Worm (Caenorhabditis elegans): ENCODE data around the gene Y43F8A.2.

Y43F8A.2 gene

ce11 chrV:19402855-19403254 lies 31.5 kb downstream of the Y43F8A.2 start, which contains the start of gene C25F9.12:
Gene C25F9.12 (minus strand): TSS chrV:19402955.
- TF ChIP-seq mbf-1 (tag; optimal IDR thresholded peaks at IDR 0.05): no peak
- TF ChIP-seq lin-11 (tag; optimal IDR thresholded peaks at IDR 0.05): no peak

ce11 chrV:19403619-19404018 lies 32.3 kb downstream of the Y43F8A.2 start:
- TF ChIP-seq mab-5 (tag; optimal IDR thresholded peaks at IDR 0.05): no peak
- no peak for TF ChIP-seq nhr-129 (tag; optimal IDR thresholded peaks at IDR 0.05)
- TF ChIP-seq unc-55 (GFP tag; optimal IDR thresholded peaks at IDR 0.05): no peak
- no peak for TF ChIP-seq R02D3.7 (tag; optimal IDR thresholded peaks at IDR 0.05)
- no peak for TF ChIP-seq F13H6.1 (tag; optimal IDR thresholded peaks at IDR 0.05)
- TF ChIP-seq alr-1 (tag; optimal IDR thresholded peaks at IDR 0.05): no peak
- no peak for TF ChIP-seq ceh-16 (tag; optimal IDR thresholded peaks at IDR 0.05)
- no peak for TF ChIP-seq nhr-23 (tag; optimal IDR thresholded peaks at IDR 0.05)
- TF ChIP-seq lsy-2 (tag; optimal IDR thresholded peaks at IDR 0.05): no peak
- no peak for TF ChIP-seq gmeb-1 (tag; optimal IDR thresholded peaks at IDR 0.05)
- TF ChIP-seq elt-1 (tag; optimal IDR thresholded peaks at IDR 0.05): no peak
- no peak for TF ChIP-seq unc-39 (tag; optimal IDR thresholded peaks at IDR 0.05)
- TF ChIP-seq ztf-11 (tag; optimal IDR thresholded peaks at IDR 0.05): no peak
- TF ChIP-seq nhr-237 (tag; optimal IDR thresholded peaks at IDR 0.05): no peak
- TF ChIP-seq unc-62 (GFP tag; optimal IDR thresholded peaks at IDR 0.05): no peak
- TF ChIP-seq lin-13 (GFP tag; optimal IDR thresholded peaks at IDR 0.05): no peak
- TF ChIP-seq lin-39 (tag; optimal IDR thresholded peaks at IDR 0.05): no peak
- TF ChIP-seq dmd-4 (tag; optimal IDR thresholded peaks at IDR 0.05): no peak
- no peak for TF ChIP-seq elt-3 (tag; optimal IDR thresholded peaks at IDR 0.05)
- TF ChIP-seq mbf-1 (tag; optimal IDR thresholded peaks at IDR 0.05): no peak

- TF ChIP-seq gmeb-1 (tag; optimal IDR thresholded peaks at IDR 0.05) (peak; percentile 42), C34F6.9 (tag; optimal IDR thresholded peaks at IDR 0.05) (no peak), fos-1 (tag; optimal IDR thresholded peaks at IDR 0.05) (peak; percentile 63)
Measured at ce11 chrV:19405276-19405815, 34.0 kb downstream of the Y43F8A.2 start, which contains the start of the genes C25F9.6 and C25F9.10. Gene C25F9.6 (minus strand): TSS chrV:19405326. Gene C25F9.10 (plus strand): TSS chrV:19405729.

DNA sequence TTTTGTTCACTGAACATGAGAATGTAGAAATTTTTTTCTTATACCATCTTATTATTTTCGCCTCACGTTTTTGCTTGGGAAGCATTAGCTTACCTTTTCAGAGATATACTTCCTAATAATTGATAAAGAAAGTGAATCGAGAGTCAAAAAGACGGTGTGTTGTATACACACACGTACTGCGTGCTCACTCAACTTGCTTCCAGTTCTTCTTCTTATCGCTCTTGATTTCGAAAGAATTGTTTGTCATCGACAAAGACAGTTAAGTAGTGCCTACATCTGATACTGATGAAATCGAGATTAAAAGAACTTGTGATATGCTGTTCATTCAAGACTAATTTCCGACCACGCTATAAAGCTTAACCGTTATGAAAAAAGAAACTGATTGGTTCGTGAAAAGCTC lies 39.3 kb downstream of the Y43F8A.2 start, which contains the start of gene C25F9.5:
Gene C25F9.5 (minus strand): TSS at position 195 of the 400 bp plus-strand sequence.
- TF ChIP-seq ZK546.5 (tag; optimal IDR thresholded peaks at IDR 0.05): no peak
- TF ChIP-seq fos-1 (tag; optimal IDR thresholded peaks at IDR 0.05): peak; percentile 83

DNA sequence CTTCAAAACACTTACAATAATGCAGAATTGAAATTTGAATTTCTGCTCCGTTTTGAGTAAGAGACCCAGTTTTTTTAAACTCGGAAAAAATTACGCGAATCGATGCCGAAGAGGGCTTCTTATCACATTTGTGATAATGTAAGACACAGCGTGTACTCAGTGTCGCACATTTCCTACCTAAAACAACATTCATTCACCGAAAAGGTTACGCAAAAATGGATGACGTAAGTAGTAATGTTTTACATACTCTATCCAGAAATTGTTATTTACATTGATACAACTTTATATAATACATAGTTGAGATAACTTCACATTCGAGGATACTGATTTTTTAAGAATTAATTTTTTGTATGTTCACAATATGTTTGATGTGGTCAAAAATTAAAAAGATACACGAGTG lies 45.1 kb downstream of the Y43F8A.2 start, which contains the start of the genes C25F9.4 and C25F9.9:
Gene C25F9.4 (minus strand): TSS at position 101 of the 400 bp plus-strand sequence.
Gene C25F9.9 (plus strand): TSS at position 137 of the 400 bp plus-strand sequence.
- TF ChIP-seq sem-4 (tag; optimal IDR thresholded peaks at IDR 0.05) (no peak), nhr-11 (tag; optimal IDR thresholded peaks at IDR 0.05) (no peak), nhr-12 (tag; optimal IDR thresholded peaks at IDR 0.05) (no peak), aly-2 (tag; optimal IDR thresholded peaks at IDR 0.05) (no peak), fos-1 (tag; optimal IDR thresholded peaks at IDR 0.05) (peak; percentile 59)

DNA sequence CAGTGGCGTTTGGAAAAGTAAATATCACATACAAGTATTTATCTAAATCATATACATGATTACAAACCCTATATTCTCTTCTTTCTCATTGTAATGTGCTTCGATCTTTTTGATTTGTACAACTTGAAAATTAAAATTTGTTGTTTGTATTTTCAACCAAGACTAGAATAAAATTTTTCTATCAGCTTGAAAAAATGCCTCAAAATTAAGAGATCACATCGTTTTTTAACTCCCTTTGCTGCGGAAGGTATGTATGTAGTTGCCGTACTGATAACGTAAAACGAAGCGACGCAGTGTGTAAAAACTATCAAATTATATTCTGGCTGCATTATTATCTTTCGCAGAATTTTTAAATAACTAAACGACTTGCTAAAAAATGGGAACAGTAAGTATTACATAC lies 46.5 kb downstream of the Y43F8A.2 start, which contains the start of gene C25F9.15:
Gene C25F9.15 (plus strand): TSS at position 301 of the 400 bp plus-strand sequence.
- TF ChIP-seq blmp-1 (tag; optimal IDR thresholded peaks at IDR 0.05; ENCODE audit: insufficient read depth) (no peak), gmeb-1 (tag; optimal IDR thresholded peaks at IDR 0.05) (no peak), zag-1 (tag; optimal IDR thresholded peaks at IDR 0.05) (no peak), fos-1 (tag; optimal IDR thresholded peaks at IDR 0.05) (peak; percentile 40), ZK546.5 (tag; optimal IDR thresholded peaks at IDR 0.05) (no peak), lin-13 (GFP tag; optimal IDR thresholded peaks at IDR 0.05) (no peak), elt-1 (tag; optimal IDR thresholded peaks at IDR 0.05) (no peak)

DNA sequence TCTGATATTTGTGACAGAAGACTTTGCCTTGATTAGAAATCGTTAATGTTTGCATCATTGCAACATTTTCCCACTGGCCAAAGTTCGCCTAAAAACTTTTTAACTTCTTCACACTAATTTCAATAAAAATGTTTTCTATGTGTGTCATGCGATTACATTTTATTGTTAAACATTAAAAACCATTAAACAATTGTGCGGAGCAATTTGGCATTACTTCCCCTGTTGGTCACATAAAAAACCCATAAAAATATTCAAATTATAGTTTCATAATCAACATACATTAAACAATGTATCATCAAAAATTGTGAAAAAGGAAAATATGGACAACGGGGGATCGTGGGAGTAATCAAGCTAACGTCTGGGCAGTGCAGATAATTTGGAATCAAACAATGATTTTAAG lies 47.9 kb downstream of the Y43F8A.2 start:
- peak; percentile 1 for TF ChIP-seq fos-1 (tag; optimal IDR thresholded peaks at IDR 0.05)

Measured in whole organism, L2 larva.